Worm (Caenorhabditis elegans): ENCODE measurements around the gene Y105C5B.17.

- TF ChIP-seq ZK546.5 (tag; optimal IDR thresholded peaks at IDR 0.05) (no peak), lin-11 (tag; optimal IDR thresholded peaks at IDR 0.05) (no peak), nhr-77 (tag; optimal IDR thresholded peaks at IDR 0.05) (no peak), mab-5 (tag; optimal IDR thresholded peaks at IDR 0.05) (no peak), snpc-4 (tag; optimal IDR thresholded peaks at IDR 0.05) (no peak), nhr-23 (tag; optimal IDR thresholded peaks at IDR 0.05) (no peak), lin-13 (GFP tag; optimal IDR thresholded peaks at IDR 0.05) (no peak), dmd-4 (tag; optimal IDR thresholded peaks at IDR 0.05) (no peak), unc-62 (GFP tag; optimal IDR thresholded peaks at IDR 0.05) (no peak), ztf-11 (tag; optimal IDR thresholded peaks at IDR 0.05) (no peak)
Observed at ce11 chrIV:15997906-15998305, 35.0 kb downstream of the Y105C5B.17 start.

All from whole organism, L2 larva.